Worm (Caenorhabditis elegans): ENCODE measurements around the gene cyp-37A1.
A peak's percentile ranks its signal among the peaks of the same experiment; 100 is the strongest.
"Not testable (repeated sequence)": the region's sequence is repeated elsewhere in the genome, so short reads cannot be mapped to it uniquely, and the experiment has no call there.

cyp-37A1 gene

DNA sequence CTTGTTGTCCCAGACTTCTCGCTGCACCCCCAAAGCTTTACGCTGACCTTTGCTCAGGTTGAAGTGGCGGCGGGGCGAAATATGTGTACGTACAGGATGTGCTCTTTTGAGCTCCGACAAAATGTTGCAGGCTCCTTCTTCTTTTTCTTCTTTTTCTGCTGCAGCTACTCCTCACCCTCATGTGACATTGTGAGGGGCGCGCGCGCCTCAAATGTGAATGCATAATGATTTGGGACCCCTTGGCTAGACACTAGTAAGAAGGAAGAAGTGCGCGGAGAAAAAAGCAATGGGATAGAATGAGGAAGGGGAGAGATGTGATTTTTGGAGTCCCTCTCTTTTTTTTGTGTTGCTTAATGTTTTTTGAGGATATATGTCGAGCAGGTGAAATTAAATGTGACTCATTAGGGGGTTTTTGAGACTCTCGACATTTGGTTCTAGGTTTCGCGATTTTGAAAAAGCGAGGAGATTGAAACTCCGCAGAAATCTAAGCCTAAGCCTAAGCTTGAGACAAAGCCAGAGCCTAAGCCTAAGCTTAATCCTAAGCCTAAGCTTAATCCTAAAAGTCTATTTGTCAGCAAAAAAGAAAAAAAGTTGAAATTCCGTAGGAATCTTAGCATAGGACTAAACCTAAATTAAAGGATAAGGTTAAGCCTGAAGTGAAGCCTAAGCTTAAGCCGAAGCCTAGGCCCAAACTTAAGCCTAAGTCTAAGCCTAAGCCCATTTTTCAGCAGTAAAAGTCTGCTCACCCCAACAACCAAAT is 20.1 kb upstream of the cyp-37A1 start:
- TF ChIP-seq ceh-36 (tag; optimal IDR thresholded peaks at IDR 0.05), result peak; percentile 73
- no peak for TF ChIP-seq tbx-37 (GFP tag; conservative IDR thresholded peaks at IDR 0.05)

DNA sequence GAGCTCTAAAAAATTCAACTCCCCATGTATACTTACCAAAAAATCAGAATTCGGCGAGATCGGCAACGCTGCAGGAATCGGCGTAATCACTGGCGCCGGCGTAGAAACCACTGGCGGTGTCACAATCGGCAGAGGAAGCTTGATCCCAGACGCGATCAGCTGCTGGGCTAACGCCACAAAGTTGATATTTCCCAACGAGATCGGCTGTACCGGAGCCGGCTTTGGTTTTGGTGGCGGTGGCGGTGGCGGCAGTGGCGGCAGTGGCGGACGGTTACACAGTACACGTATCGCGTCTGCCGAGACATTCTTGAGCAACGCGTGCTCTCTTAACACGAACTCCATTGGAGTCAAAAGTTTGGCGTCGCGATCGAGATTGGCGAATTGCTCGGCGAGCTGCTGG is 17.8 kb upstream of the cyp-37A1 start:
- TF ChIP-seq F13C5.2 (tag; optimal IDR thresholded peaks at IDR 0.05), result no peak
- TF ChIP-seq ceh-36 (tag; optimal IDR thresholded peaks at IDR 0.05), result no peak
- no peak for TF ChIP-seq tbx-37 (GFP tag; conservative IDR thresholded peaks at IDR 0.05)
- no peak for TF ChIP-seq sea-1 (GFP tag; conservative IDR thresholded peaks at IDR 0.05)
- TF ChIP-seq hmg-4 (GFP tag; optimal IDR thresholded peaks at IDR 0.05), result no peak
- no peak for TF ChIP-seq tbx-11 (GFP tag; IDR thresholded peaks at IDR 0.05)
- TF ChIP-seq ceh-13 (GFP tag; optimal IDR thresholded peaks at IDR 0.05), result no peak
- TF ChIP-seq flt-1 (GFP tag; IDR thresholded peaks at IDR 0.05), result no peak
- no peak for TF ChIP-seq hnd-1 (tag; optimal IDR thresholded peaks at IDR 0.05)
- TF ChIP-seq ets-7 (tag; optimal IDR thresholded peaks at IDR 0.05), result no peak
- no peak for TF ChIP-seq scrt-1 (GFP tag; IDR thresholded peaks at IDR 0.05)
- TF ChIP-seq pes-1 (GFP tag; IDR thresholded peaks at IDR 0.05), result no peak
- no peak for TF ChIP-seq tra-4 (tag; optimal IDR thresholded peaks at IDR 0.05)
- no peak for TF ChIP-seq ama-1 (optimal IDR thresholded peaks at IDR 0.05)
- no peak for TF ChIP-seq aly-1 (tag; optimal IDR thresholded peaks at IDR 0.05)
- TF ChIP-seq B0310.2 (tag; optimal IDR thresholded peaks at IDR 0.05), result no peak
- TF ChIP-seq hmbx-1 (tag; optimal IDR thresholded peaks at IDR 0.05), result no peak

DNA sequence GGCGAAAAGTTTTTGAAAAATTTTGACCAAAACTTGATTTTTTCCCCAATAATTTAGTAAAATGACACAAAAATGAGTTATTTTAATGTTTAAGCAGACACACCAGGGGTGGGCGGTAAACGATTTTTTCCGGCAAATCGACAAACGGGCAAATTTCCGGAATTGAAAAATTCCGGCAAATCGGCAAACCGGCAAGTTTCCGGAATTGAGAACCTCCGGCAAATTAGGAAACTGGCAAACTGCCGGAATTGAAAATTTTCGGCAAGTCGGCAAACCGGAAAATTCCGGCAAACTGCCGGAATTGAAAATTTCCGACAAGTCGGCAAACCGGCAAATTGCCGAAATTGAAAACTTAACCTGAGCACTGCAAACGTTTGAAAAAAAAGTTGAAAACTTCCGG is 15.9 kb upstream of the cyp-37A1 start:
- no peak for TF ChIP-seq B0310.2 (tag; optimal IDR thresholded peaks at IDR 0.05)
- no peak for TF ChIP-seq flt-1 (GFP tag; IDR thresholded peaks at IDR 0.05)
- TF ChIP-seq sea-1 (GFP tag; conservative IDR thresholded peaks at IDR 0.05), result no peak
- TF ChIP-seq aly-1 (tag; optimal IDR thresholded peaks at IDR 0.05), result no peak
- TF ChIP-seq ceh-13 (GFP tag; optimal IDR thresholded peaks at IDR 0.05), result no peak
- no peak for TF ChIP-seq tra-4 (tag; optimal IDR thresholded peaks at IDR 0.05)

DNA sequence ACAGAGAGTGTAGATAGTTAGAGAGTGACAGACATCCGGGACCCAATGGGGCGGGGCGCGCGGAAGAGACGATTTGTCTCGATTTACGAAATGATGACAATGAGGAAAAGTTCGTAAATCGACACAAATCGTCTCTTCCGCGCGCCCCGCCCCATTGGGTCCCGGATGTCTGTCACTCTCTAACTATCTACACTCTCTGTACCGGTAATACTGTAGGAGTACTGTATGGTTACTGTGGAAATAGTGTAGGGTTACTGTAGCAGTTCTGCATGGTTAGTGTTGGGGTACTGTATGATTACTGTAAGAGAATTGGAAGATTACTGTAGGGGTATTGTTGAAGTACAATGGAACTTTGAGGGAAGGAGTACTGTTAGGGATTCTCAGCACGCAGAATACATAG is 4.5 kb upstream of the cyp-37A1 start, which contains the start of gene F01D5.10:
Gene F01D5.10 (minus strand): TSS at position 101 of the 400 bp plus-strand sequence.
- TF ChIP-seq flt-1 (GFP tag; IDR thresholded peaks at IDR 0.05); hmbx-1 (tag; optimal IDR thresholded peaks at IDR 0.05); aly-1 (tag; optimal IDR thresholded peaks at IDR 0.05): not testable (repeated sequence)

DNA sequence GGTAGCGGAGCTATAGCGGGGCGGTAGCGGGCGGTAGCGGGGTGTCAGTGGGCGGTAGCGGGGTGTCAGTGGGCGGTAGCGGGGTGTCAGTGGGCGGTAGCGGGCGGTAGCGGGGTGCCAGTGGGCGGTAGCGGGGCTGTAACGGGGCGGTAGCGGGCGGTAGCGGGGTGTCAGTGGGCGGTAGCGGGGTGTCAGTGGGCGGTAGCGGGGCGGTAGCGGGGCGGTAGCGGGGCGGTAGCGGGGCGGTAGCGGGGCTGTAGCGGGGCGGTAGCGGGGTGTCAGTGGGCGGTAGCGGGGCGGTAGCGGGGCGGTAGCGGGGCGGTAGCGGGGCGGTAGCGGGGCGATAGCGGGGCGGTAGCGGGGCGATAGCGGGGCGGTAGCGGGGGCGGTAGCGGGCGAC is 2.9 kb upstream of the cyp-37A1 start:
- TF ChIP-seq scrt-1 (GFP tag; IDR thresholded peaks at IDR 0.05) (0 out of 2 replicates have a peak, but pooled peaks have one; percentile 43), tbx-37 (GFP tag; conservative IDR thresholded peaks at IDR 0.05) (peak; percentile 37), sea-1 (GFP tag; conservative IDR thresholded peaks at IDR 0.05) (0 out of 2 replicates have a peak, but pooled peaks have one; percentile 51), hmg-4 (GFP tag; optimal IDR thresholded peaks at IDR 0.05) (peak; percentile 36), pes-1 (GFP tag; IDR thresholded peaks at IDR 0.05) (peak; percentile 68; the same call in 1 of the 2 replicates), tbx-11 (GFP tag; IDR thresholded peaks at IDR 0.05) (peak; percentile 63; the same call in 1 of the 2 replicates)

DNA sequence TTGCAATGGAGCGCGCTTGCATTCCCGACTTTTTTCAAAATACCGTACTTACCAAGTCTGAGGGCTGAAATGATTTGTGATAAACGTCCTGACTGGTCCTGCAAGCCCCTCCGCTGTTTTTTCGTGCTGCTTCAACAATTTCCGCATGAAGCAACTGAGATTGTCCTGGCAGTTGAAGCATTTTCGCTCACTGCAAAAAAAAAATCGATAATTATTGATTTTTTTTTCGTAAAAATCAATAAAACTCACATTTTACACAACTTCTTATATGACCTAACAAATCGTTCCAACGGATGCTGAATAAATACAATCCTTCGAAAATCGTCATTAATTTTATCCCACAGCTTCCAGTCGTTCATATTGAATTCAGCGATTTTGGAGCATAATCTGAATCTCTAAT is 2.1 kb upstream of the cyp-37A1 start:
- no peak for TF ChIP-seq tbx-37 (GFP tag; conservative IDR thresholded peaks at IDR 0.05)
- no peak for TF ChIP-seq ets-7 (tag; optimal IDR thresholded peaks at IDR 0.05)
- no peak for TF ChIP-seq aly-1 (tag; optimal IDR thresholded peaks at IDR 0.05)
- no peak for TF ChIP-seq B0310.2 (tag; optimal IDR thresholded peaks at IDR 0.05)
- TF ChIP-seq ama-1 (optimal IDR thresholded peaks at IDR 0.05), result no peak
- no peak for TF ChIP-seq tbx-11 (GFP tag; IDR thresholded peaks at IDR 0.05)
- TF ChIP-seq pes-1 (GFP tag; IDR thresholded peaks at IDR 0.05), result no peak
- TF ChIP-seq sea-1 (GFP tag; conservative IDR thresholded peaks at IDR 0.05), result no peak
- TF ChIP-seq hnd-1 (tag; optimal IDR thresholded peaks at IDR 0.05), result no peak
- no peak for TF ChIP-seq scrt-1 (GFP tag; IDR thresholded peaks at IDR 0.05)
- no peak for TF ChIP-seq F13C5.2 (tag; optimal IDR thresholded peaks at IDR 0.05)
- TF ChIP-seq ceh-36 (tag; optimal IDR thresholded peaks at IDR 0.05), result no peak
- no peak for TF ChIP-seq hmg-4 (GFP tag; optimal IDR thresholded peaks at IDR 0.05)
- TF ChIP-seq tra-4 (tag; optimal IDR thresholded peaks at IDR 0.05), result no peak

DNA sequence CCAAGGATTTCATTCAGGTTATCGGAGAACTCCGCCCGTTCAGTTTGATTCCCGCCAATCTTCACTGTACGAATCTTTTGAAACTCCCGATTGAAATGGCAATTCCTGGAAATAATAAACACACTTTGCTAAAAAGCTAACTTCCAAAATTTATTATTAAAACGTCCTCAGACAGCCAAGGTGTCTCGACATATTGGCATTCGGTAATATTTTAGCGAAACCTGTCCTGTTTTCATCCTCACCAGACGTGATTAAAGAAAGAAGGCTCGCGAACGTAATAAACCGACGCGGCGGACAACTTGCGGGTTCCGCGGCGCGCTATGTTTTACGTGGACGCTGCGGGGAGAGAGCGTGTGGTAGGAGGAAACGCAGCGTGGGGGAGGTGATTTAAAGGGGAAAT is 1.4 kb upstream of the cyp-37A1 start:
- TF ChIP-seq hmbx-1 (tag; optimal IDR thresholded peaks at IDR 0.05), result no peak
- peak; percentile 68 for TF ChIP-seq hmg-4 (GFP tag; optimal IDR thresholded peaks at IDR 0.05)
- TF ChIP-seq ceh-13 (GFP tag; optimal IDR thresholded peaks at IDR 0.05), result no peak
- TF ChIP-seq pes-1 (GFP tag; IDR thresholded peaks at IDR 0.05), result no peak
- TF ChIP-seq tra-4 (tag; optimal IDR thresholded peaks at IDR 0.05), result no peak
- TF ChIP-seq ama-1 (optimal IDR thresholded peaks at IDR 0.05), result peak; percentile 78
- peak; percentile 24 for TF ChIP-seq F13C5.2 (tag; optimal IDR thresholded peaks at IDR 0.05)
- TF ChIP-seq sea-1 (GFP tag; conservative IDR thresholded peaks at IDR 0.05), result no peak
- no peak for TF ChIP-seq ets-7 (tag; optimal IDR thresholded peaks at IDR 0.05)

DNA sequence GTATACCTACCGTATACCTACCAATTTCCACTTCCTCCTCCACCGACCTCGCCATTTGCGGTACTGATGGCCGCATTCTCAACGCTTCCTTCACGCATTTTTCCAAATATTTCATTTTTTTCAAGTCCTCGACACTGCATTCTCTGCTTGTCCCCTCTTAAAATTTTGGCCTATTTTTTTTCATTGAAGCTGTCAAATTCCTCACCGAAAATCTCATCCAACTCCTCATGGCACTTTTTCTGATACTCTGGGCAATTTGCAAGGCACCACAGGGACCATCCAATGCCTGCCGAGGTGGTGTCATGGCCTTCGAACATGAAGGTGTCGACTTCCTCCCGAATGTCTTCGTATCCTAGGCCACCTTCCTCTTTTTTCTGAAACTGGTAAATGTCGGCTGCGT is 2.1 kb downstream of the cyp-37A1 start:
- TF ChIP-seq hmg-4 (GFP tag; optimal IDR thresholded peaks at IDR 0.05) (no peak), ama-1 (optimal IDR thresholded peaks at IDR 0.05) (no peak), ceh-13 (GFP tag; optimal IDR thresholded peaks at IDR 0.05) (no peak), B0310.2 (tag; optimal IDR thresholded peaks at IDR 0.05) (no peak), tra-4 (tag; optimal IDR thresholded peaks at IDR 0.05) (no peak), F13C5.2 (tag; optimal IDR thresholded peaks at IDR 0.05) (no peak), sea-1 (GFP tag; conservative IDR thresholded peaks at IDR 0.05) (no peak), scrt-1 (GFP tag; IDR thresholded peaks at IDR 0.05) (no peak), ceh-36 (tag; optimal IDR thresholded peaks at IDR 0.05) (no peak), aly-1 (tag; optimal IDR thresholded peaks at IDR 0.05) (no peak), tbx-11 (GFP tag; IDR thresholded peaks at IDR 0.05) (no peak), ets-7 (tag; optimal IDR thresholded peaks at IDR 0.05) (no peak), pes-1 (GFP tag; IDR thresholded peaks at IDR 0.05) (no peak), tbx-37 (GFP tag; conservative IDR thresholded peaks at IDR 0.05) (no peak), flt-1 (GFP tag; IDR thresholded peaks at IDR 0.05) (no peak), hmbx-1 (tag; optimal IDR thresholded peaks at IDR 0.05) (no peak), hnd-1 (tag; optimal IDR thresholded peaks at IDR 0.05) (no peak)
